Worm (Caenorhabditis elegans) whole organism, dauer: ENCODE data around the gene B0457.2.

ENCODE experiments used
- unc-62 ChIP-seq: sonication (generic microtip); optimal IDR thresholded peaks from 2 replicates; lab custom pipeline; 2017; ENCODE audit warnings: missing biosample characterization, missing genetic modification reagents, missing genetic modification characterization

The B0457.2 gene

ce11 chrII:8878528-8878927 lies 47.8 kb downstream of the B0457.2 start:
- no peak for TF ChIP-seq unc-62 (GFP tag; lab: Kevin White, UChicago)

ce11 chrII:8877032-8877985 lies 49.0 kb downstream of the B0457.2 start:
- no peak for TF ChIP-seq unc-62 (GFP tag; lab: Kevin White, UChicago)
